Worm (Caenorhabditis elegans) whole organism, dauer: ENCODE results near the gene F44A6.5.

Experiments used
- unc-62 ChIP-seq: sonication (generic microtip); optimal IDR thresholded peaks from 2 replicates; lab custom pipeline; 2017; ENCODE audit warnings: missing biosample characterization, missing genetic modification reagents, missing genetic modification characterization

Gene F44A6.5

ce11 chrX:10183695-10184094, 35.0 kb downstream of the F44A6.5 start, which contains the start of gene arrd-28:
Gene arrd-28 (plus strand): TSS chrX:10183995.
- no peak for TF ChIP-seq unc-62 (GFP tag; lab: Kevin White, UChicago)

- no peak for TF ChIP-seq unc-62 (GFP tag; lab: Kevin White, UChicago)
Measured at ce11 chrX:10182613-10183012, 36.1 kb downstream of the F44A6.5 start.

ce11 chrX:10176295-10176694, 42.4 kb downstream of the F44A6.5 start, which contains the start of gene ncs-4:
Gene ncs-4 (plus strand): TSS chrX:10176521.
- no peak for TF ChIP-seq unc-62 (GFP tag; lab: Kevin White, UChicago)

- no peak for TF ChIP-seq unc-62 (GFP tag; lab: Kevin White, UChicago)
Measured at ce11 chrX:10174683-10175082, 44.0 kb downstream of the F44A6.5 start, which contains the start of gene C07A4.3. Gene C07A4.3 (plus strand): TSS chrX:10174983.

ce11 chrX:10172004-10172584, 46.6 kb downstream of the F44A6.5 start, which contains the start of gene C07A4.2:
Gene C07A4.2 (plus strand): TSS chrX:10172198.
- no peak for TF ChIP-seq unc-62 (GFP tag; lab: Kevin White, UChicago)

ce11 chrX:10170598-10170997, 48.1 kb downstream of the F44A6.5 start:
- TF ChIP-seq unc-62 (GFP tag; lab: Kevin White, UChicago): no peak

- no peak for TF ChIP-seq unc-62 (GFP tag; lab: Kevin White, UChicago)
Measured at ce11 chrX:10168534-10168933, 50.2 kb downstream of the F44A6.5 start.
